Fruit fly (Drosophila melanogaster) whole organism, embryonic: ENCODE results near the gene janB.
A peak's percentile ranks its signal among the peaks of the same experiment; 100 is the strongest.

Experiments used
- BEAF-32 ChIP-seq: fragments of 200-800 bp; sonication (Bioruptor generic); optimal IDR thresholded peaks from 3 replicates; lab custom pipeline; 2017; ENCODE audit warnings: missing biosample characterization, missing genetic modification characterization, mild to moderate bottlenecking, moderate library complexity, missing genetic modification reagents
- Bgb ChIP-seq: fragments of 200-800 bp; sonication (Bioruptor generic); IDR thresholded peaks from 2 replicates; pipeline ENCODE4 v1.3.6; 2022; ENCODE audit warnings: missing biosample characterization, missing genetic modification characterization; ENCODE audit not compliant: partially characterized antibody
- BtbVII ChIP-seq: fragments of 200-800 bp; sonication (Bioruptor generic); optimal IDR thresholded peaks from 3 replicates; lab custom pipeline; 2017; ENCODE audit warnings: missing biosample characterization, mild to moderate bottlenecking, missing genetic modification characterization
- CG10209 ChIP-seq: fragments of 200-800 bp; sonication (Bioruptor generic); optimal IDR thresholded peaks from 3 replicates; lab custom pipeline; 2017; ENCODE audit warnings: missing biosample characterization, mild to moderate bottlenecking, missing genetic modification characterization, missing genetic modification reagents
- CG11456 ChIP-seq: fragments of 200-800 bp; sonication (Bioruptor generic); IDR thresholded peaks from 3 replicates; pipeline ENCODE4 v1.3.6; 2022; ENCODE audit warnings: missing biosample characterization, missing genetic modification characterization
- CG13287 ChIP-seq: fragments of 200-800 bp; sonication (Bioruptor generic); IDR thresholded peaks from 2 replicates; pipeline ENCODE4 v1.3.6; 2022; ENCODE audit warnings: missing biosample characterization, missing genetic modification characterization; ENCODE audit not compliant: partially characterized antibody
- CG13424 ChIP-seq: fragments of 200-800 bp; sonication (Bioruptor generic); optimal IDR thresholded peaks from 2 replicates; lab custom pipeline; 2019; ENCODE audit warnings: missing biosample characterization, mild to moderate bottlenecking, missing genetic modification characterization, moderate library complexity
- CG13624 ChIP-seq: fragments of 200-800 bp; sonication (Bioruptor generic); optimal IDR thresholded peaks from 2 replicates; lab custom pipeline; 2016; ENCODE audit warnings: missing biosample characterization, missing genetic modification characterization
- CG14710 ChIP-seq: fragments of 200-800 bp; sonication (Bioruptor generic); optimal IDR thresholded peaks from 3 replicates; lab custom pipeline; 2019; ENCODE audit warnings: missing biosample characterization, mild to moderate bottlenecking, missing genetic modification characterization, moderate library complexity
- CG16813 ChIP-seq: fragments of 200-800 bp; sonication (Bioruptor generic); IDR thresholded peaks from 3 replicates; pipeline ENCODE4 v1.3.6; 2022; ENCODE audit warnings: missing biosample characterization, missing genetic modification characterization; ENCODE audit not compliant: partially characterized antibody
- CG1832 ChIP-seq: fragments of 200-800 bp; sonication (Bioruptor generic); optimal IDR thresholded peaks from 2 replicates; lab custom pipeline; 2017; ENCODE audit warnings: missing biosample characterization, mild to moderate bottlenecking, missing genetic modification characterization, inconsistent platforms
- CG2875 ChIP-seq: fragments of 200-800 bp; sonication (Bioruptor generic); optimal IDR thresholded peaks from 2 replicates; lab custom pipeline; 2017; ENCODE audit warnings: missing biosample characterization, mild to moderate bottlenecking, missing genetic modification characterization, missing genetic modification reagents
- CG34422 ChIP-seq: fragments of 200-800 bp; sonication (Bioruptor generic); IDR thresholded peaks from 3 replicates; pipeline ENCODE4 v1.3.6; 2022; ENCODE audit warnings: missing biosample characterization, missing genetic modification characterization
- CG4328 ChIP-seq: fragments of 200-800 bp; sonication (Bioruptor generic); optimal IDR thresholded peaks from 3 replicates; lab custom pipeline; 2017; ENCODE audit warnings: missing biosample characterization, missing genetic modification reagents, missing genetic modification characterization
- CG4424 ChIP-seq: fragments of 200-800 bp; sonication (Bioruptor generic); optimal IDR thresholded peaks from 3 replicates; lab custom pipeline; 2016; ENCODE audit warnings: missing biosample characterization, missing genetic modification characterization
- CG4617 ChIP-seq: fragments of 200-800 bp; sonication (Bioruptor generic); optimal IDR thresholded peaks from 3 replicates; lab custom pipeline; 2016; ENCODE audit warnings: missing biosample characterization, missing genetic modification characterization, borderline replicate concordance
- CG6654 ChIP-seq: fragments of 200-800 bp; sonication (Bioruptor generic); optimal IDR thresholded peaks from 2 replicates; lab custom pipeline; 2017; ENCODE audit warnings: missing biosample characterization, mild to moderate bottlenecking, missing genetic modification characterization
- CG8924 ChIP-seq: fragments of 200-800 bp; optimal IDR thresholded peaks from 3 replicates; lab custom pipeline; 2019; ENCODE audit warnings: missing biosample characterization, mild to moderate bottlenecking, missing genetic modification characterization, moderate library complexity
- Dll ChIP-seq: fragments of 200-800 bp; sonication (Bioruptor generic); IDR thresholded peaks from 4 replicates; pipeline ENCODE4 v1.3.6; 2022; ENCODE audit warnings: missing biosample characterization, missing genetic modification characterization; ENCODE audit not compliant: partially characterized antibody
- E2f1 ChIP-seq: fragments of 200-800 bp; sonication (Bioruptor generic); IDR thresholded peaks from 2 replicates; pipeline ENCODE4 v1.3.6; 2022; ENCODE audit warnings: missing biosample characterization, missing genetic modification characterization
- H15 ChIP-seq: fragments of 200-800 bp; sonication (Bioruptor generic); IDR thresholded peaks from 3 replicates; pipeline ENCODE4 v1.3.6; 2022; ENCODE audit warnings: missing biosample characterization, missing genetic modification characterization
- Hand ChIP-seq: fragments of 200-800 bp; sonication (Bioruptor generic); optimal IDR thresholded peaks from 2 replicates; lab custom pipeline; 2017; ENCODE audit warnings: mild to moderate bottlenecking, missing biosample characterization, missing genetic modification reagents, missing genetic modification characterization
- HmgD ChIP-seq: fragments of 200-800 bp; sonication (Bioruptor generic); optimal IDR thresholded peaks from 3 replicates; lab custom pipeline; 2016; ENCODE audit warnings: missing biosample characterization, missing genetic modification characterization
- MBD-R2 ChIP-seq: fragments of 200-800 bp; sonication (Bioruptor generic); IDR thresholded peaks from 2 replicates; pipeline ENCODE4 v1.3.6; 2022; ENCODE audit warnings: missing biosample characterization, missing genetic modification characterization
- Sin3A ChIP-seq: fragments of >200 bp; optimal IDR thresholded peaks from 2 replicates; lab custom pipeline; 2018
- Ssrp ChIP-seq: fragments of 200-800 bp; sonication (Bioruptor generic); optimal IDR thresholded peaks from 2 replicates; lab custom pipeline; 2018; ENCODE audit warnings: missing biosample characterization, mild to moderate bottlenecking, missing genetic modification characterization, moderate library complexity
- Usf ChIP-seq: fragments of 200-800 bp; sonication (Bioruptor generic); optimal IDR thresholded peaks from 2 replicates; lab custom pipeline; 2017; ENCODE audit warnings: missing genotype, missing biosample characterization, missing genetic modification characterization
- abd-A ChIP-seq: fragments of 200-800 bp; sonication (Bioruptor generic); optimal IDR thresholded peaks from 3 replicates; lab custom pipeline; 2019; ENCODE audit warnings: missing biosample characterization, mild to moderate bottlenecking, missing genetic modification characterization, moderate library complexity
- bab2 ChIP-seq: fragments of 200-800 bp; sonication (Bioruptor generic); optimal IDR thresholded peaks from 2 replicates; lab custom pipeline; 2016; ENCODE audit warnings: missing biosample characterization, missing genetic modification characterization
- cg ChIP-seq: fragments of 200-800 bp; sonication (Bioruptor generic); optimal IDR thresholded peaks from 3 replicates; lab custom pipeline; 2019; ENCODE audit warnings: missing biosample characterization, mild to moderate bottlenecking, missing genetic modification characterization, moderate library complexity
- chinmo ChIP-seq: fragments of 200-800 bp; sonication (Bioruptor generic); IDR thresholded peaks from 4 replicates; pipeline ENCODE4 v1.3.6; 2022; ENCODE audit warnings: missing biosample characterization, missing genetic modification characterization; ENCODE audit not compliant: partially characterized antibody
- chm ChIP-seq: fragments of 200-800 bp; sonication (Bioruptor generic); IDR thresholded peaks from 2 replicates; pipeline ENCODE4 v1.3.6; 2022; ENCODE audit warnings: missing biosample characterization, missing genetic modification characterization
- crp ChIP-seq, 2 experiments: fragments of 200-800 bp; sonication (Bioruptor generic); optimal IDR thresholded peaks; 2 replicates in 1 of 2; 3 replicates in 1 of 2; lab custom pipeline; 2017; ENCODE audit warnings: missing biosample characterization in 2 of 2, missing genetic modification characterization in 2 of 2, mild to moderate bottlenecking in 1 of 2, moderate library complexity in 1 of 2
- gfzf ChIP-seq: fragments of 200-800 bp; sonication (Bioruptor generic); optimal IDR thresholded peaks from 2 replicates; lab custom pipeline; 2016; ENCODE audit warnings: missing biosample characterization, mild to moderate bottlenecking, missing genetic modification characterization, moderate library complexity
- hb ChIP-seq: fragments of 200-800 bp; sonication (Bioruptor generic); IDR thresholded peaks from 3 replicates; pipeline ENCODE4 v1.3.6; 2022; ENCODE audit warnings: missing biosample characterization, missing genetic modification characterization; ENCODE audit not compliant: partially characterized antibody
- hbn ChIP-seq: fragments of 200-800 bp; sonication (Bioruptor generic); IDR thresholded peaks from 2 replicates; pipeline ENCODE4 v1.3.6; 2022; ENCODE audit warnings: missing biosample characterization, missing genetic modification characterization; ENCODE audit not compliant: partially characterized antibody
- ind ChIP-seq: fragments of 200-800 bp; sonication (Bioruptor generic); optimal IDR thresholded peaks from 3 replicates; lab custom pipeline; 2016; ENCODE audit warnings: missing biosample characterization, missing genetic modification characterization
- jumu ChIP-seq: fragments of 200-800 bp; sonication (Bioruptor generic); optimal IDR thresholded peaks from 3 replicates; lab custom pipeline; 2016; ENCODE audit warnings: missing biosample characterization, missing genetic modification characterization
- knrl ChIP-seq: fragments of 200-800 bp; sonication (Bioruptor generic); IDR thresholded peaks from 3 replicates; pipeline ENCODE4 v1.3.6; 2022; ENCODE audit warnings: missing biosample characterization, missing genetic modification characterization; ENCODE audit not compliant: partially characterized antibody
- phol ChIP-seq: fragments of 200-800 bp; sonication (Bioruptor generic); optimal IDR thresholded peaks from 3 replicates; lab custom pipeline; 2018; ENCODE audit warnings: missing biosample characterization, mild to moderate bottlenecking, missing genetic modification characterization, moderate library complexity
- sens ChIP-seq: fragments of 200-800 bp; sonication (Bioruptor generic); peaks from one replicate; lab custom pipeline; 2016; ENCODE audit warnings: missing biosample characterization, missing genetic modification characterization
- sima ChIP-seq: fragments of 200-800 bp; sonication (Bioruptor generic); optimal IDR thresholded peaks from 2 replicates; lab custom pipeline; 2016; ENCODE audit warnings: missing biosample characterization, missing genetic modification characterization
- stc ChIP-seq: fragments of 200-800 bp; sonication (Bioruptor generic); IDR thresholded peaks from 2 replicates; pipeline ENCODE4 v1.3.6; 2022; ENCODE audit warnings: missing biosample characterization, missing genetic modification characterization
- stwl ChIP-seq: fragments of 200-800 bp; sonication (Bioruptor generic); optimal IDR thresholded peaks from 3 replicates; lab custom pipeline; 2018; ENCODE audit warnings: missing biosample characterization, mild to moderate bottlenecking, missing genetic modification characterization, moderate library complexity
- tna ChIP-seq: fragments of 200-800 bp; sonication (Bioruptor generic); IDR thresholded peaks from 2 replicates; pipeline ENCODE4 v1.3.6; 2022; ENCODE audit warnings: missing biosample characterization, missing genetic modification characterization; ENCODE audit not compliant: partially characterized antibody
- zen2 ChIP-seq: fragments of 200-800 bp; sonication (Bioruptor generic); IDR thresholded peaks from 3 replicates; pipeline ENCODE4 v1.3.6; 2022; ENCODE audit warnings: missing biosample characterization, missing genetic modification characterization; ENCODE audit not compliant: partially characterized antibody

The janB gene

DNA sequence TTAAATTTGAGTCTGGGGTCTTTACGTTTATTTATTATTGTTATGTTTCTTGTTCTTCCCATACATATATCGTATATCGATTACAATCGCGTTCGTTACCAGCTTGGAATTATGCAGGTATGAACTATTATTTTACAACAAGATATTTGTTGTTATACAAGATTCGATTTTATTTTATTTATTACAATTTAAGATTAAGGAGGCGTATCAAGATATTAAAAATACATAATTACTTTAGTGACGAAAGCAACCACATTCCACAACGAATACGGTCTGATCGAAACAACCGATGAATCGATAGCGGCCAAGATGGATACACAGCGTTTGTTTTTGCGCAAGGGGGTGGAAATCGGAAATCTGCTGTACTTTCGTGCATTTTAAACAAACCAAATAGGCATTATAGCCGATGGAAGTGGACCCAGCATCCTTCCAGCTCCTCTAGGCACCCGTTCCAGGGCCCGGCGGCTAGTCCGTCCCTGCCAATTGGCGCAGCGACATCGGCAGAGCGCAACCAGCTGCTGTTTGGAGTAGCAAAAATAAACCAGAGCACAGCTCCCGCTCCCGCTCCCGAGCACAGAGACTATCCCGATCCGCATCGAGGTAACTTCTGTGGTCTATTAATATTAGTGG, 40.8 kb downstream of the janB start, which contains the start of the genes CG15525 and CG11504 (continued):
- peak; percentile 39 for TF ChIP-seq CG13424 (tag; lab: Kevin White, UChicago)

DNA sequence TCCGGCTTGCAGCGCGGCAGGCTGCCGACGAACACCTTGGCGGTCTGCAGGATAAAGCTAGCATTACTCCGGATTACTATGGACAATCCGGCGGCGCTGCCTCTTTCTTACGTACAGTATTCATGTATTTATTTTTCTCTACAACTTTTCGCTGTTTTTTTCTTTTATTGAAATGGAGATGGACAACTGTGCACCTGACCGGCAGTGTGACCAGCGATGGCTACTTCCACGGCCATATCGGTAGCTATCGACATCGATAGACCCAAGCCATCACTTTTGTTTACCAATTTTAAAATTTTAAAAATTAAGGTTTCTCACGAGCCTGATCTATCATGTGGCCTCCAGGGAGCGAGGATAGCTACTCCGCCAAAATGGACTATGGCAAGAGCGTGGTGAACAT, 43.5 kb downstream of the janB start, which contains the start of the genes CG7903 and Sas-6:
Gene CG7903 (minus strand): TSS at position 197 of the 400 bp plus-strand sequence.
Gene Sas-6 (plus strand): TSS at position 323 of the 400 bp plus-strand sequence.
- no peak for TF ChIP-seq CG6654
- TF ChIP-seq tna (GFP tag; lab: Robert Waterston, UW): peak; percentile 43; the same call in 1 of the 2 replicates
- no peak for TF ChIP-seq CG4424 (GFP tag; lab: Kevin White, UChicago)
- no peak for TF ChIP-seq CG2875 (GFP tag; lab: Kevin White, UChicago)
- TF ChIP-seq hbn (GFP tag; lab: Robert Waterston, UW): peak; percentile 72
- no peak for TF ChIP-seq abd-A
- no peak for TF ChIP-seq stc (GFP tag; lab: Robert Waterston, UW)
- no peak for TF ChIP-seq jumu (GFP tag; lab: Kevin White, UChicago)
- 0 out of 3 replicates have a peak, but pooled peaks have one; percentile 40 for TF ChIP-seq CG34422 (GFP tag; lab: Robert Waterston, UW)
- TF ChIP-seq CG13624 (GFP tag; lab: Kevin White, UChicago): no peak
- peak; percentile 65; the same call in 1 of the 4 replicates for TF ChIP-seq chinmo (GFP tag; lab: Robert Waterston, UW)
- no peak for TF ChIP-seq ind
- peak; percentile 67 for TF ChIP-seq gfzf (GFP tag; lab: Kevin White, UChicago)
- TF ChIP-seq knrl (GFP tag; lab: Robert Waterston, UW): peak; percentile 67
- peak; percentile 94 for TF ChIP-seq MBD-R2 (GFP tag; lab: Robert Waterston, UW)
- no peak for TF ChIP-seq Ssrp (tag; lab: Kevin White, UChicago)
- TF ChIP-seq CG4328 (GFP tag; lab: Kevin White, UChicago): no peak
- peak; percentile 85 for TF ChIP-seq Bgb (GFP tag; lab: Robert Waterston, UW)
- no peak for TF ChIP-seq BtbVII
- TF ChIP-seq CG4617 (GFP tag; lab: Kevin White, UChicago): peak; percentile 81
- no peak for TF ChIP-seq bab2 (GFP tag; lab: Kevin White, UChicago)
- peak; percentile 4 for TF ChIP-seq CG8924
- peak; percentile 70; the same call in 1 of the 3 replicates for TF ChIP-seq hb
- peak; percentile 56 for TF ChIP-seq stwl (tag; lab: Kevin White, UChicago)
- peak; percentile 48; the same call in 1 of the 3 replicates for TF ChIP-seq zen2 (GFP tag; lab: Robert Waterston, UW)
- TF ChIP-seq sima: no peak
- no peak for TF ChIP-seq HmgD (GFP tag; lab: Kevin White, UChicago)
- no peak for TF ChIP-seq E2f1 (GFP tag; lab: Robert Waterston, UW)
- TF ChIP-seq Hand (GFP tag; lab: Kevin White, UChicago): no peak
- no peak for TF ChIP-seq Usf (GFP tag; lab: Kevin White, UChicago)
- peak in 1 of 2 experiments; percentile 2 for TF ChIP-seq crp (GFP tag; optimal IDR thresholded peaks at IDR 0.05; lab: Kevin White, UChicago)
- TF ChIP-seq CG14710 (tag; lab: Kevin White, UChicago): peak; percentile 33
- peak; percentile 73 for TF ChIP-seq BEAF-32 (GFP tag; lab: Kevin White, UChicago)
- no peak for TF ChIP-seq CG10209 (GFP tag; lab: Kevin White, UChicago)
- TF ChIP-seq Dll (GFP tag; lab: Robert Waterston, UW): peak; percentile 73
- peak; percentile 63 for TF ChIP-seq phol (tag; lab: Kevin White, UChicago)
- TF ChIP-seq Sin3A: peak; percentile 63
- no peak for TF ChIP-seq CG1832 (GFP tag; lab: Kevin White, UChicago)
- TF ChIP-seq H15 (GFP tag; lab: Robert Waterston, UW): no peak
- TF ChIP-seq sens (GFP tag; lab: Kevin White, UChicago): no peak
- no peak for TF ChIP-seq CG11456 (GFP tag; lab: Robert Waterston, UW)
- no peak for TF ChIP-seq cg (GFP tag; lab: Kevin White, UChicago)
- peak; percentile 82 for TF ChIP-seq CG13287 (GFP tag; lab: Robert Waterston, UW)
- no peak for TF ChIP-seq chm (GFP tag; lab: Robert Waterston, UW)
- peak; percentile 69 for TF ChIP-seq CG16813 (GFP tag; lab: Robert Waterston, UW)
